Worm (Caenorhabditis elegans): ENCODE measurements around the gene pbs-6.

DNA sequence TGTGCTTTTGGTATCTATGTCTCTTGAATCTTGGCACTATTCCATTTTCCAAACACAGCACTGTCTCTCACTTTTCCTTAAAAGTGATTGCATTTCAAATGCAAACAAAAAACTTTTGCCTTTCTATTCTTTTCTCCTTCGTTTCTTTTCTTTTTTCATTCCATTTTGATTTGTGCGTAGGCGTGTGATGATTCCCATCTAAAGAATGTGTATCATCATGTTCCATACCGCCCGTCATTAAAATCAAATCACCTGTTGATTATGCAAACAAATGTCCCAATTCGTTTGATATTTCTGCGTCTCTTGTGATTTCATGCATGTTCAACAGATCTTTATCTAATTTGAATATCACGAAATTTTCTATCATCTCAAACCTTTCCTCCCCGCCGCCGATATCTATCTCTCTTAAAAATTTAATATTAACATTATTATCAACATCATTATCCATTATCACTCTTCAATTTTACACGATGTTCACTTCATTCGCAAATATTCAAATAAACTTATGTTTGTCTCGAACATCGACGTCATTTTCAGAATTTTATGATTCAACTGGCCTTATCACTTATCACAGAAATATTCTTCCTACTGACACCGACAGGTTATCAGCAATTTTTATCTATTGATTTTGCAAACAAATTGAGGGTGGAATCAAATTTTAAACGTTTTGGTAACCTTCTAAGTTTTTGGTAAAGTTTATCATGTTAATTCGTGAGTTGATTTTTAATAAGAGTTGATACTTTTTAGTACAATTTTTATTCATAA is 47.6 kb upstream of the pbs-6 start:
- TF ChIP-seq nhr-129 (tag; optimal IDR thresholded peaks at IDR 0.05) = no peak
- TF ChIP-seq unc-62 (GFP tag; optimal IDR thresholded peaks at IDR 0.05) = no peak
- no peak for TF ChIP-seq nhr-21 (tag; optimal IDR thresholded peaks at IDR 0.05)
- TF ChIP-seq blmp-1 (tag; optimal IDR thresholded peaks at IDR 0.05; ENCODE audit: insufficient read depth) = no peak
- no peak for TF ChIP-seq lsy-2 (tag; optimal IDR thresholded peaks at IDR 0.05)
- TF ChIP-seq lin-39 (tag; optimal IDR thresholded peaks at IDR 0.05) = no peak
- TF ChIP-seq ztf-11 (tag; optimal IDR thresholded peaks at IDR 0.05) = no peak
- TF ChIP-seq egl-27 (tag; optimal IDR thresholded peaks at IDR 0.05) = no peak
- TF ChIP-seq ama-1 (optimal IDR thresholded peaks at IDR 0.05) = no peak
- no peak for TF ChIP-seq mdl-1 (tag; optimal IDR thresholded peaks at IDR 0.05)

All from whole organism, L2 larva.